Worm (Caenorhabditis elegans) whole organism, L3 larva: ENCODE measurements around the gene F53A9.9.
"Not testable (repeated sequence)": the region's sequence is repeated elsewhere in the genome, so short reads cannot be mapped to it uniquely, and the experiment has no call there.

Source experiments
- ZK546.5 ChIP-seq: sonication (generic microtip); optimal IDR thresholded peaks from 2 replicates; lab custom pipeline; 2017; ENCODE audit warnings: missing biosample characterization, missing genetic modification characterization
- aly-2 ChIP-seq: fragments of 150-350 bp; optimal IDR thresholded peaks from 2 replicates; lab custom pipeline; 2014; ENCODE audit warnings: missing biosample characterization, missing genetic modification characterization
- ceh-16 ChIP-seq: sonication (generic microtip); optimal IDR thresholded peaks from 2 replicates; lab custom pipeline; 2017; ENCODE audit warnings: missing biosample characterization, missing genetic modification characterization
- ceh-28 ChIP-seq: fragments of 150-350 bp; optimal IDR thresholded peaks from 2 replicates; lab custom pipeline; 2014; ENCODE audit warnings: missing biosample characterization, missing genetic modification reagents, missing genetic modification characterization
- ceh-9 ChIP-seq: sonication (generic microtip); optimal IDR thresholded peaks from 2 replicates; lab custom pipeline; 2018; ENCODE audit warnings: missing biosample characterization, missing genetic modification characterization
- daf-12 ChIP-seq: fragments of 150-350 bp; optimal IDR thresholded peaks from 2 replicates; lab custom pipeline; 2014; ENCODE audit warnings: missing biosample characterization, missing genetic modification reagents, missing genetic modification characterization
- egl-27 ChIP-seq: sonication (generic microtip); optimal IDR thresholded peaks from 4 replicates; lab custom pipeline; 2017; ENCODE audit warnings: missing biosample characterization, missing genetic modification reagents, missing genetic modification characterization
- egl-5 ChIP-seq: fragments of 150-350 bp; optimal IDR thresholded peaks from 2 replicates; lab custom pipeline; 2017; ENCODE audit warnings: missing biosample characterization, missing genetic modification reagents, missing genetic modification characterization, inconsistent platforms
- elt-1 ChIP-seq: fragments of 150-350 bp; optimal IDR thresholded peaks from 2 replicates; lab custom pipeline; 2014; ENCODE audit warnings: missing biosample characterization, missing genetic modification characterization
- elt-2 ChIP-seq: sonication (generic microtip); optimal IDR thresholded peaks from 2 replicates; lab custom pipeline; 2016; ENCODE audit warnings: missing genetic modification reagents, mild to moderate bottlenecking, missing genetic modification characterization, missing compliant biosample characterization
- elt-3 ChIP-seq, 3 experiments: fragments of 150-350 bp in 1 of 3; sonication (generic microtip) in 2 of 3; optimal IDR thresholded peaks; 2 replicates in 2 of 3; 4 replicates in 1 of 3; lab custom pipeline; 2014 to 2017; ENCODE audit warnings: missing biosample characterization in 3 of 3, missing genetic modification characterization in 3 of 3
- eor-1 ChIP-seq, 2 experiments: fragments of 150-350 bp; optimal IDR thresholded peaks; 2 replicates each; lab custom pipeline; 2014 to 2018; ENCODE audit warnings: missing biosample characterization in 2 of 2, missing genetic modification characterization in 2 of 2
- fkh-2 ChIP-seq: fragments of 150-350 bp; optimal IDR thresholded peaks from 2 replicates; lab custom pipeline; 2014; ENCODE audit warnings: missing biosample characterization, missing genetic modification reagents, missing genetic modification characterization
- fos-1 ChIP-seq: fragments of 150-350 bp; optimal IDR thresholded peaks from 2 replicates; lab custom pipeline; 2014; ENCODE audit warnings: missing biosample characterization, missing genetic modification characterization
- hmg-11 ChIP-seq: sonication (generic microtip); optimal IDR thresholded peaks from 2 replicates; lab custom pipeline; 2016; ENCODE audit warnings: missing genetic modification characterization, missing compliant biosample characterization
- lin-39 ChIP-seq: fragments of 150-350 bp; optimal IDR thresholded peaks from 2 replicates; lab custom pipeline; 2018; ENCODE audit warnings: missing biosample characterization, missing genetic modification reagents, missing genetic modification characterization
- lsy-12 ChIP-seq: sonication (generic microtip); optimal IDR thresholded peaks from 2 replicates; lab custom pipeline; 2016; ENCODE audit warnings: mild to moderate bottlenecking, missing genetic modification characterization, missing compliant biosample characterization
- mdl-1 ChIP-seq: fragments of 150-350 bp; optimal IDR thresholded peaks from 2 replicates; lab custom pipeline; 2014; ENCODE audit warnings: missing biosample characterization, missing genetic modification characterization
- nfya-1 ChIP-seq: sonication (generic microtip); optimal IDR thresholded peaks from 2 replicates; lab custom pipeline; 2017; ENCODE audit warnings: missing genetic modification characterization, mild to moderate bottlenecking, missing compliant biosample characterization, antibody characterized with exemption, moderate library complexity; ENCODE audit not compliant: insufficient read depth
- nhr-11 ChIP-seq: fragments of 150-350 bp; optimal IDR thresholded peaks from 2 replicates; lab custom pipeline; 2014; ENCODE audit warnings: missing biosample characterization, missing genetic modification characterization
- nhr-12 ChIP-seq: fragments of 150-350 bp; optimal IDR thresholded peaks from 2 replicates; lab custom pipeline; 2014; ENCODE audit warnings: missing biosample characterization, missing genetic modification characterization
- nhr-23 ChIP-seq: fragments of 150-350 bp; optimal IDR thresholded peaks from 2 replicates; lab custom pipeline; 2014; ENCODE audit warnings: missing biosample characterization, missing genetic modification reagents, missing genetic modification characterization
- nhr-67 ChIP-seq: fragments of 150-350 bp; optimal IDR thresholded peaks from 2 replicates; lab custom pipeline; 2014; ENCODE audit warnings: missing biosample characterization, missing genetic modification characterization
- nhr-76 ChIP-seq: fragments of 150-350 bp; sonication (generic microtip); optimal IDR thresholded peaks from 5 replicates; lab custom pipeline; 2014; ENCODE audit warnings: missing biosample characterization, missing genetic modification characterization
- nhr-77 ChIP-seq: fragments of 150-350 bp; optimal IDR thresholded peaks from 2 replicates; lab custom pipeline; 2014; ENCODE audit warnings: missing biosample characterization, missing genetic modification characterization
- pha-4 ChIP-seq: fragments of 150-350 bp; optimal IDR thresholded peaks from 2 replicates; lab custom pipeline; 2014; ENCODE audit warnings: missing biosample characterization, missing genetic modification reagents, missing genetic modification characterization
- pqm-1 ChIP-seq: fragments of 150-350 bp; optimal IDR thresholded peaks from 2 replicates; lab custom pipeline; 2017; ENCODE audit warnings: missing biosample characterization, missing genetic modification characterization, inconsistent platforms
- sea-2 ChIP-seq: fragments of 150-350 bp; sonication (generic microtip); optimal IDR thresholded peaks from 4 replicates; lab custom pipeline; 2014; ENCODE audit warnings: missing biosample characterization, missing genetic modification reagents, missing genetic modification characterization
- snpc-4 ChIP-seq: fragments of 150-350 bp; optimal IDR thresholded peaks from 2 replicates; lab custom pipeline; 2014; ENCODE audit warnings: missing biosample characterization, missing genetic modification characterization
- zag-1 ChIP-seq: fragments of 150-350 bp; optimal IDR thresholded peaks from 2 replicates; lab custom pipeline; 2014; ENCODE audit warnings: missing biosample characterization, missing genetic modification characterization
- ztf-11 ChIP-seq: fragments of 150-350 bp; optimal IDR thresholded peaks from 2 replicates; lab custom pipeline; 2014; ENCODE audit warnings: missing biosample characterization, missing genetic modification characterization

F53A9.9 gene

ce11 chrX:8731822-8732221 is 11.3 kb upstream of the F53A9.9 start, which contains the start of gene M02D8.6:
Gene M02D8.6, minus strand, starts transcription at chrX:8731922.
- not testable (repeated sequence) for TF ChIP-seq ceh-16 (tag; lab: Kevin White, UChicago); sea-2; ZK546.5 (tag; lab: Kevin White, UChicago)
- TF ChIP-seq, all 47 proteins: peak for 0; not testable (repeated sequence) for 47

- TF ChIP-seq eor-1 (tag; optimal IDR thresholded peaks at IDR 0.05; lab: Kevin White, UChicago) (no peak), lin-39 (tag; lab: Kevin White, UChicago) (peak; percentile 55), pqm-1 (tag; lab: Kevin White, UChicago) (no peak), nhr-67 (tag; lab: Kevin White, UChicago) (no peak), nhr-77 (tag; lab: Kevin White, UChicago) (no peak), egl-5 (tag; lab: Kevin White, UChicago) (no peak)
Measured at ce11 chrX:8727306-8727705, 6.7 kb upstream of the F53A9.9 start, which contains the start of gene EGAP4.1. Gene EGAP4.1, minus strand, starts transcription at chrX:8727406.

- TF ChIP-seq ceh-16 (tag; lab: Kevin White, UChicago) (no peak), aly-2 (tag; lab: Kevin White, UChicago) (no peak), nhr-76 (tag; lab: Kevin White, UChicago) (no peak), eor-1 (tag; optimal IDR thresholded peaks at IDR 0.05; lab: Kevin White, UChicago) (no peak), snpc-4 (tag; lab: Kevin White, UChicago) (peak; percentile 26), ceh-9 (tag; lab: Kevin White, UChicago) (no peak), elt-3 (tag; optimal IDR thresholded peaks at IDR 0.05; lab: Kevin White, UChicago) (no peak), fos-1 (tag; lab: Kevin White, UChicago) (no peak), daf-12 (tag; lab: Kevin White, UChicago) (no peak), fkh-2 (peak; percentile 30), elt-2 (tag; lab: Kevin White, UChicago) (no peak), nhr-11 (tag; lab: Kevin White, UChicago) (peak; percentile 56), nfya-1 (tag; lab: Kevin White, UChicago) (peak; percentile 49)
Measured at ce11 chrX:8723840-8724239, 3.3 kb upstream of the F53A9.9 start.

ce11 chrX:8723127-8723600 is 2.6 kb upstream of the F53A9.9 start, which contains the start of gene tnt-2:
Gene tnt-2, minus strand, starts transcription at chrX:8723550.
- no peak for TF ChIP-seq lin-39 (tag; lab: Kevin White, UChicago)
- no peak for TF ChIP-seq nhr-23 (tag; lab: Kevin White, UChicago)
- no peak for TF ChIP-seq egl-27 (tag; lab: Kevin White, UChicago)
- no peak for TF ChIP-seq hmg-11
- TF ChIP-seq mdl-1 (tag; lab: Kevin White, UChicago) = no peak
- TF ChIP-seq lsy-12 (tag; lab: Kevin White, UChicago) = no peak
- TF ChIP-seq nhr-12 (tag; lab: Kevin White, UChicago) = no peak
- no peak for TF ChIP-seq ceh-28 (tag; lab: Kevin White, UChicago)
- TF ChIP-seq ZK546.5 (tag; lab: Kevin White, UChicago) = no peak
- TF ChIP-seq aly-2 (tag; lab: Kevin White, UChicago) = no peak
- TF ChIP-seq zag-1 (tag; lab: Kevin White, UChicago) = no peak

- TF ChIP-seq pha-4 (peak; percentile 91), lsy-12 (tag; lab: Kevin White, UChicago) (no peak)
Measured at ce11 chrX:8721273-8721672, 715 bp upstream of the F53A9.9 start.

ce11 chrX:8719888-8720287 is 670 bp downstream of the F53A9.9 start:
- no peak for TF ChIP-seq snpc-4 (tag; lab: Kevin White, UChicago)
- TF ChIP-seq nhr-67 (tag; lab: Kevin White, UChicago) = no peak
- TF ChIP-seq fos-1 (tag; lab: Kevin White, UChicago) = no peak
- no peak for TF ChIP-seq egl-5 (tag; lab: Kevin White, UChicago)
- no peak for TF ChIP-seq nhr-12 (tag; lab: Kevin White, UChicago)
- no peak for TF ChIP-seq nhr-23 (tag; lab: Kevin White, UChicago)
- TF ChIP-seq pqm-1 (tag; lab: Kevin White, UChicago) = peak; percentile 13
- TF ChIP-seq ztf-11 (tag; lab: Kevin White, UChicago) = no peak
- TF ChIP-seq mdl-1 (tag; lab: Kevin White, UChicago) = no peak
- no peak for TF ChIP-seq elt-1 (tag; lab: Kevin White, UChicago)
- TF ChIP-seq elt-2 (tag; lab: Kevin White, UChicago) = peak; percentile 78
- TF ChIP-seq aly-2 (tag; lab: Kevin White, UChicago) = no peak
- no peak for TF ChIP-seq lin-39 (tag; lab: Kevin White, UChicago)
- peak; percentile 67 for TF ChIP-seq pha-4
